Worm (Caenorhabditis elegans) whole organism, L1 larva: Measurements from ENCODE around the gene msp-55.

Experiments
- isw-1 ChIP-seq: fragments of 200-800 bp; sonication (Bioruptor generic); IDR thresholded peaks from 2 replicates; pipeline ENCODE4 v1.3.6; 2022; ENCODE audit warnings: missing genetic modification characterization, missing compliant biosample characterization
- rnt-1 ChIP-seq: sonication (generic microtip); optimal IDR thresholded peaks from 2 replicates; lab custom pipeline; 2016; ENCODE audit warnings: mild to moderate bottlenecking, missing genetic modification characterization, moderate library complexity, missing compliant biosample characterization
- unc-130 ChIP-seq: fragments of 150-350 bp; optimal IDR thresholded peaks from 2 replicates; lab custom pipeline; 2017; ENCODE audit warnings: missing biosample characterization, missing genetic modification characterization, inconsistent platforms

ce11 chrIV:5103229-5103894 is 47.5 kb upstream of the msp-55 start, which contains the start of gene C02B10.3:
- TF ChIP-seq unc-130 (no peak), isw-1 (GFP tag; lab: Robert Waterston, UW) (peak; percentile 29), rnt-1 (no peak)
